Fruit fly (Drosophila melanogaster) whole organism, embryonic: Measurements from ENCODE around the gene Set2.

Experiments
- CG10147 ChIP-seq: fragments of 200-800 bp; sonication (Bioruptor generic); optimal IDR thresholded peaks from 2 replicates; lab custom pipeline; 2019; ENCODE audit warnings: missing biosample characterization, mild to moderate bottlenecking, missing genetic modification characterization, moderate library complexity
- CG10462 ChIP-seq: fragments of 200-800 bp; sonication (Bioruptor generic); optimal IDR thresholded peaks from 2 replicates; lab custom pipeline; 2016; ENCODE audit warnings: missing biosample characterization, missing genetic modification characterization
- CG11093 ChIP-seq: fragments of 200-800 bp; sonication (Bioruptor generic); IDR thresholded peaks from 3 replicates; pipeline ENCODE4 v1.3.6; 2022; ENCODE audit warnings: missing biosample characterization, missing genetic modification characterization
- CG11695 ChIP-seq: fragments of 200-800 bp; sonication (Bioruptor generic); IDR thresholded peaks from 3 replicates; pipeline ENCODE4 v1.3.6; 2022; ENCODE audit warnings: missing biosample characterization, missing genetic modification characterization
- CG1792 ChIP-seq: fragments of 200-800 bp; sonication (Bioruptor generic); optimal IDR thresholded peaks from 2 replicates; lab custom pipeline; 2016; ENCODE audit warnings: missing biosample characterization, missing genetic modification characterization
- CG2712 ChIP-seq: fragments of 200-800 bp; optimal IDR thresholded peaks from 3 replicates; lab custom pipeline; 2019; ENCODE audit warnings: missing biosample characterization, mild to moderate bottlenecking, missing genetic modification characterization, moderate library complexity
- CG4424 ChIP-seq: fragments of 200-800 bp; sonication (Bioruptor generic); optimal IDR thresholded peaks from 3 replicates; lab custom pipeline; 2016; ENCODE audit warnings: missing biosample characterization, missing genetic modification characterization
- D19B ChIP-seq: fragments of 200-800 bp; sonication (Bioruptor generic); optimal IDR thresholded peaks from 2 replicates; lab custom pipeline; 2017; ENCODE audit warnings: missing biosample characterization, mild to moderate bottlenecking, missing genetic modification characterization
- Gsc ChIP-seq: fragments of 200-800 bp; sonication (Bioruptor generic); IDR thresholded peaks from 2 replicates; pipeline ENCODE4 v1.3.6; 2022; ENCODE audit warnings: missing biosample characterization, missing genetic modification characterization
- cwo ChIP-seq: fragments of 200-800 bp; sonication (Bioruptor generic); optimal IDR thresholded peaks from 3 replicates; lab custom pipeline; 2017; ENCODE audit warnings: missing biosample characterization, missing genetic modification characterization, mild to moderate bottlenecking, moderate library complexity, missing genetic modification reagents
- p53 ChIP-seq: fragments of 200-800 bp; sonication (Bioruptor generic); optimal IDR thresholded peaks from 2 replicates; lab custom pipeline; 2016; ENCODE audit warnings: missing biosample characterization, missing genetic modification characterization
- so ChIP-seq: fragments of 200-800 bp; sonication (Bioruptor generic); IDR thresholded peaks from 3 replicates; pipeline ENCODE4 v1.3.6; 2022; ENCODE audit warnings: missing biosample characterization, missing genetic modification characterization

dm6 chrX:13434065-13434464 is 21.0 kb downstream of the Set2 start:
- TF ChIP-seq cwo (GFP tag; lab: Kevin White, UChicago), result peak; percentile 12
- TF ChIP-seq CG11093, result no peak
- no peak for TF ChIP-seq CG10462 (GFP tag; lab: Kevin White, UChicago)
- TF ChIP-seq CG11695, result no peak
- no peak for TF ChIP-seq p53 (GFP tag; lab: Kevin White, UChicago)
- no peak for TF ChIP-seq D19B (GFP tag; lab: Kevin White, UChicago)
- TF ChIP-seq so (GFP tag; lab: Robert Waterston, UW), result no peak
- no peak for TF ChIP-seq CG10147 (GFP tag; lab: Kevin White, UChicago)
- no peak for TF ChIP-seq CG4424
- TF ChIP-seq CG1792, result no peak
- TF ChIP-seq CG2712, result no peak
- no peak for TF ChIP-seq Gsc
